Fruit fly (Drosophila melanogaster) whole organism, pupa: ENCODE measurements around the gene lute.

Source experiments
- CG10348 ChIP-seq: fragments of 200-800 bp; sonication (Bioruptor generic); IDR thresholded peaks from 2 replicates; pipeline ENCODE4 v1.3.6; 2022; ENCODE audit warnings: missing biosample characterization, missing genetic modification characterization
- CG12605 ChIP-seq: fragments of 200-800 bp; sonication (Bioruptor generic); IDR thresholded peaks from 2 replicates; pipeline ENCODE4 v1.3.6; 2022; ENCODE audit warnings: missing biosample characterization, missing genetic modification characterization
- CG13204 ChIP-seq: fragments of 200-800 bp; sonication (Bioruptor generic); optimal IDR thresholded peaks from 2 replicates; lab custom pipeline; 2018; ENCODE audit warnings: missing biosample characterization, mild to moderate bottlenecking, missing genetic modification characterization, moderate library complexity
- CG14655 ChIP-seq: fragments of 200-800 bp; sonication (Bioruptor generic); optimal IDR thresholded peaks from 3 replicates; lab custom pipeline; 2017; ENCODE audit warnings: mild to moderate bottlenecking, missing biosample characterization, missing genetic modification reagents, missing genetic modification characterization
- CG15710 ChIP-seq: fragments of 200-800 bp; sonication (Bioruptor generic); optimal IDR thresholded peaks from 2 replicates; lab custom pipeline; 2018; ENCODE audit warnings: missing biosample characterization, mild to moderate bottlenecking, missing genetic modification characterization, moderate library complexity
- CG17806 ChIP-seq: fragments of 200-800 bp; sonication (Bioruptor generic); optimal IDR thresholded peaks from 2 replicates; lab custom pipeline; 2018; ENCODE audit warnings: missing biosample characterization, mild to moderate bottlenecking, missing genetic modification characterization, moderate library complexity
- CG32121 ChIP-seq: fragments of 200-800 bp; sonication (Bioruptor generic); IDR thresholded peaks from 2 replicates; pipeline ENCODE4 v1.3.6; 2022; ENCODE audit warnings: missing biosample characterization, missing genetic modification characterization
- CG34367 ChIP-seq: fragments of 200-800 bp; sonication (Bioruptor generic); optimal IDR thresholded peaks from 2 replicates; lab custom pipeline; 2018; ENCODE audit warnings: missing biosample characterization, mild to moderate bottlenecking, missing genetic modification characterization
- CG4496 ChIP-seq: fragments of 200-800 bp; sonication (Bioruptor generic); IDR thresholded peaks from 3 replicates; pipeline ENCODE4 v1.3.6; 2022; ENCODE audit warnings: missing biosample characterization, missing genetic modification characterization
- CG8159 ChIP-seq: fragments of 200-800 bp; sonication (Bioruptor generic); optimal IDR thresholded peaks from 3 replicates; lab custom pipeline; 2018; ENCODE audit warnings: missing biosample characterization, mild to moderate bottlenecking, missing genetic modification characterization, moderate library complexity
- CG8301 ChIP-seq: fragments of 200-800 bp; sonication (Bioruptor generic); optimal IDR thresholded peaks from 2 replicates; lab custom pipeline; 2018; ENCODE audit warnings: missing biosample characterization, mild to moderate bottlenecking, missing genetic modification characterization
- CG9948 ChIP-seq: fragments of 200-800 bp; sonication (Bioruptor generic); optimal IDR thresholded peaks from 2 replicates; lab custom pipeline; 2018; ENCODE audit warnings: missing biosample characterization, mild to moderate bottlenecking, missing genetic modification characterization, moderate library complexity
- D1 ChIP-seq: fragments of 200-800 bp; sonication (Bioruptor generic); optimal IDR thresholded peaks from 2 replicates; lab custom pipeline; 2018; ENCODE audit warnings: missing biosample characterization, mild to moderate bottlenecking, missing genetic modification characterization, moderate library complexity
- EcR ChIP-seq: fragments of 200-800 bp; sonication (Bioruptor generic); optimal IDR thresholded peaks from 3 replicates; lab custom pipeline; 2019; ENCODE audit warnings: missing biosample characterization, missing genetic modification characterization, mild to moderate bottlenecking, moderate library complexity, missing genetic modification reagents
- Ets98B ChIP-seq: fragments of 200-800 bp; sonication (Bioruptor generic); IDR thresholded peaks from 2 replicates; pipeline ENCODE4 v1.3.6; 2022; ENCODE audit warnings: missing biosample characterization, missing genetic modification characterization
- Pif1A ChIP-seq: fragments of 200-800 bp; sonication (Bioruptor generic); optimal IDR thresholded peaks from 3 replicates; lab custom pipeline; 2016; ENCODE audit warnings: missing biosample characterization, missing genetic modification characterization
- Pif1B ChIP-seq: fragments of 200-800 bp; sonication (Bioruptor generic); optimal IDR thresholded peaks from 3 replicates; lab custom pipeline; 2016; ENCODE audit warnings: missing biosample characterization, missing genetic modification characterization
- Snoo ChIP-seq: fragments of 200-800 bp; sonication (Bioruptor generic); optimal IDR thresholded peaks from 3 replicates; lab custom pipeline; 2017; ENCODE audit warnings: missing biosample characterization, mild to moderate bottlenecking, missing genetic modification characterization, inconsistent platforms
- fd96Ca ChIP-seq: fragments of 200-800 bp; sonication (Bioruptor generic); IDR thresholded peaks from 3 replicates; pipeline ENCODE4 v1.3.6; 2022; ENCODE audit warnings: missing biosample characterization, missing genetic modification characterization
- gl ChIP-seq: fragments of 200-800 bp; sonication (Bioruptor generic); optimal IDR thresholded peaks from 2 replicates; lab custom pipeline; 2018; ENCODE audit warnings: missing biosample characterization, mild to moderate bottlenecking, missing genetic modification characterization
- rn ChIP-seq: fragments of 200-800 bp; sonication (Bioruptor generic); IDR thresholded peaks from 2 replicates; pipeline ENCODE4 v1.3.6; 2022; ENCODE audit warnings: missing biosample characterization, missing genetic modification characterization

Gene lute

DNA sequence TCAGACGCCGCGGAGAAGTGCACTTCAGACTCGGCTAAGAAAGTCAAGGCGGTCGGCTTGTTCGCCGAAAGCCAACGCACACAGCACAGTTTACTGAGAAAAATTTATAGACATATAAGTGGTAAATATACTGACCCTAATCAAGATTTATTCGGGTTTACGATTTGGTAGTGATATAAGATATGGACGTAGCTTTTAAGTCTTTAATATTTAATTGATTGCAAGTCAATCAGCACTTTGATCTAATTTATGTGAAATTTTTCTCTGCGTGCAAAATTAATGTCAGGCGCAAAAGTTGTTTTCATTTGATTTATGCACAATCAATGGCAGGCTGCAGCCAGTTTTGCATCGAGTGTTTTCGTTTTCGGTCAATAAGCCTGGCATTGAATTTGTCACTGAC, 50.7 kb downstream of the lute start:
- TF ChIP-seq CG12605 (GFP tag; lab: Robert Waterston, UW) (no peak), CG10348 (GFP tag; lab: Robert Waterston, UW) (no peak), CG32121 (GFP tag; lab: Robert Waterston, UW) (peak; percentile 60), Ets98B (peak; percentile 64), fd96Ca (no peak; the same call in 2 of the 3 replicates), CG4496 (GFP tag; lab: Robert Waterston, UW) (peak; percentile 74; the same call in 2 of the 3 replicates), CG14655 (GFP tag; lab: Kevin White, UChicago) (peak; percentile 41), Pif1B (GFP tag; lab: Kevin White, UChicago) (no peak), CG13204 (no peak), CG8301 (tag; lab: Kevin White, UChicago) (peak; percentile 58), gl (tag; lab: Kevin White, UChicago) (no peak), Snoo (tag; lab: Kevin White, UChicago) (no peak)
- TF ChIP-seq, all 21 proteins: peak for 5

DNA sequence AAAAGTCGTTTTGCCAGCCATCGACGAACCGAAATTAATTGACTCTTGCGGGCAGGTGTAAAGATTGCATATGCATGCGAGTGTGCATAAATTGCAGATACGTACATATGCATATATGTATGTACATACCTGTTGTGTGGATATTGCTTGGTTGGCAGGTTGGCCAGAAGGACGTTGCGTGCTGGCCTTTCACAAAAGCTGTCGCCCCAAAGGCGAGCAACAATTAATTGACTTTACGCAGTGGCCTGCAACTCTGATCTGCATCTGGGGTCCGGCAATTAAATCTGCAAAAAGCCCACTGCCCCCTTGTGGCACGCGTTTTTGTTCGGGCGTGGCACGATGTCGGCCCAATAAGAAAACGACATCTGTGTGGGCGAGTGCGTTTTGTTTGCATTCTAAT, 53.4 kb downstream of the lute start:
- no peak for TF ChIP-seq Pif1B (GFP tag; lab: Kevin White, UChicago)
- no peak for TF ChIP-seq Snoo (tag; lab: Kevin White, UChicago)
- no peak for TF ChIP-seq CG13204
- TF ChIP-seq EcR (GFP tag; lab: Kevin White, UChicago), result no peak
- TF ChIP-seq Ets98B, result no peak
- TF ChIP-seq fd96Ca, result no peak
- TF ChIP-seq CG17806 (tag; lab: Kevin White, UChicago), result no peak
- no peak for TF ChIP-seq CG9948 (tag; lab: Kevin White, UChicago)
- TF ChIP-seq CG10348 (GFP tag; lab: Robert Waterston, UW), result no peak
- TF ChIP-seq CG32121 (GFP tag; lab: Robert Waterston, UW), result no peak
- TF ChIP-seq Pif1A (GFP tag; lab: Kevin White, UChicago), result no peak
- no peak for TF ChIP-seq CG4496 (GFP tag; lab: Robert Waterston, UW)
- no peak for TF ChIP-seq D1 (tag; lab: Kevin White, UChicago)
- TF ChIP-seq CG15710 (tag; lab: Kevin White, UChicago), result no peak
- TF ChIP-seq rn (GFP tag; lab: Robert Waterston, UW), result no peak
- TF ChIP-seq CG34367 (tag; lab: Kevin White, UChicago), result no peak
- no peak for TF ChIP-seq CG12605 (GFP tag; lab: Robert Waterston, UW)
- no peak for TF ChIP-seq CG8301 (tag; lab: Kevin White, UChicago)
- TF ChIP-seq gl (tag; lab: Kevin White, UChicago), result no peak

DNA sequence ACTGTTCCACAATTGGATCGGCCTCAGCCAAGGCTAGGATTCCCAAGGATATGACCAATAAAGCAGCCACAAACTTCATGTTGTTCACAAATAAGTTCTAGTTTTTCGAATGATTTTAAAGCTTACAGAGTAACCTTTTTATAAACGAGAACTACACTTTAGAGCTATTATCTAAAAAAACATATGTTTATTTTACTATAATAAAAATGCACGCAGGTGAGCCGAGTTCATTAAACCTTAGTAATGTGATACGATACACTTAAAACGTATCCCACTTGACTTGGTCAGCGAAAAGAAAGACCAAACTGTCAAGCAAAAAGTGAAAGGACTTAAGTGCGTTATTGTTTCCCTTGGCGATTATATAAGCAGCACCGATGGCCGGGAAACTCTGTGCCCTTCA, 54.6 kb downstream of the lute start, which contains the start of gene CG44090:
Gene CG44090, minus strand, starts transcription at position 101 of the 400 bp plus-strand sequence.
- TF ChIP-seq D1 (tag; lab: Kevin White, UChicago) (no peak), Ets98B (no peak), CG14655 (GFP tag; lab: Kevin White, UChicago) (no peak), EcR (GFP tag; lab: Kevin White, UChicago) (no peak), Pif1B (GFP tag; lab: Kevin White, UChicago) (no peak), CG8159 (tag; lab: Kevin White, UChicago) (no peak), CG8301 (tag; lab: Kevin White, UChicago) (no peak), CG34367 (tag; lab: Kevin White, UChicago) (no peak), Pif1A (GFP tag; lab: Kevin White, UChicago) (no peak)
